Worm (Caenorhabditis elegans): ENCODE data around the gene ifas-3.

The ifas-3 gene

ce11 chrIV:15923000-15923399 is 27.7 kb downstream of the ifas-3 start:
- TF ChIP-seq mep-1 (tag; optimal IDR thresholded peaks at IDR 0.05) (no peak), mls-2 (tag; optimal IDR thresholded peaks at IDR 0.05) (no peak), cnd-1 (tag; optimal IDR thresholded peaks at IDR 0.05) (no peak), lsy-2 (tag; optimal IDR thresholded peaks at IDR 0.05) (no peak), sem-2 (GFP tag; optimal IDR thresholded peaks at IDR 0.05) (no peak), nhr-28 (tag; optimal IDR thresholded peaks at IDR 0.05) (no peak), unc-120 (tag; optimal IDR thresholded peaks at IDR 0.05; ENCODE audit: poor library complexity, severe bottlenecking) (no peak), unc-62 (GFP tag; optimal IDR thresholded peaks at IDR 0.05) (no peak), bed-3 (GFP tag; optimal IDR thresholded peaks at IDR 0.05) (no peak), flh-1 (GFP tag; optimal IDR thresholded peaks at IDR 0.05) (no peak), nhr-2 (tag; optimal IDR thresholded peaks at IDR 0.05) (no peak), zip-8 (tag; optimal IDR thresholded peaks at IDR 0.05) (no peak), pha-4 (tag; optimal IDR thresholded peaks at IDR 0.05) (no peak), snpc-4 (tag; optimal IDR thresholded peaks at IDR 0.05) (no peak), lin-13 (tag; optimal IDR thresholded peaks at IDR 0.05) (no peak), drap-1 (GFP tag; optimal IDR thresholded peaks at IDR 0.05) (no peak), ceh-83 (GFP tag; optimal IDR thresholded peaks at IDR 0.05) (no peak), nhr-76 (tag; optimal IDR thresholded peaks at IDR 0.05) (no peak)

- TF ChIP-seq tbx-8 (GFP tag; optimal IDR thresholded peaks at IDR 0.05) (no peak), blmp-1 (tag; optimal IDR thresholded peaks at IDR 0.05) (no peak), drap-1 (GFP tag; optimal IDR thresholded peaks at IDR 0.05) (no peak)
These were observed 35.6 kb downstream of the ifas-3 start for ce11 chrIV:15915061-15915460.

DNA sequence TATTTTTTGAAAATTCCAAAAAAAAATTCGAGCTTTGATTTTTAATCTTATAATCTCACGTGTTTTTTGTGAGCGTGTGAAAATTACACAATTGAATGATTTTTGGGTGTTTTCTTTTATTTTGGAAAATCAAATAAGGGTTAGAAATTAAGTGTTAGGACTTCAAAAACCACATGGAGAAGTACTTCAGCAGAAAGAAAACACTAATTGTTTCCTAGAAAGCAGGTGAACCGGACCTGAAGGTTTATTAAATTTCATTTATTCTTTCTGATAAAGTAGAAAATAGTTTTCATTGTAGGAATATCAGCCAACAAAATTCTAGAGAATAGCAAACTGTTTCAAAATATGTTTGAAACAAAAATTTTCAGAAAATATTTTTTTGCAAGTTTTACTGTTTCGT is 42.4 kb downstream of the ifas-3 start:
- TF ChIP-seq nhr-2 (tag; optimal IDR thresholded peaks at IDR 0.05) (no peak), ztf-11 (tag; optimal IDR thresholded peaks at IDR 0.05) (no peak), elt-1 (tag; optimal IDR thresholded peaks at IDR 0.05; ENCODE audit: borderline replicate concordance, insufficient read depth) (no peak), nhr-76 (tag; optimal IDR thresholded peaks at IDR 0.05) (no peak), ceh-83 (GFP tag; optimal IDR thresholded peaks at IDR 0.05) (no peak), flh-1 (GFP tag; optimal IDR thresholded peaks at IDR 0.05) (no peak), drap-1 (GFP tag; optimal IDR thresholded peaks at IDR 0.05) (no peak), mab-5 (tag; optimal IDR thresholded peaks at IDR 0.05) (no peak), M03D4.4 (tag; optimal IDR thresholded peaks at IDR 0.05) (no peak), unc-39 (tag; optimal IDR thresholded peaks at IDR 0.05) (no peak), lin-32 (GFP tag; optimal IDR thresholded peaks at IDR 0.05) (no peak), bed-3 (GFP tag; optimal IDR thresholded peaks at IDR 0.05) (no peak), unc-120 (tag; optimal IDR thresholded peaks at IDR 0.05; ENCODE audit: poor library complexity, severe bottlenecking) (no peak), lsy-2 (tag; optimal IDR thresholded peaks at IDR 0.05) (no peak), tbx-8 (GFP tag; optimal IDR thresholded peaks at IDR 0.05) (no peak), ham-2 (GFP tag; optimal IDR thresholded peaks at IDR 0.05) (no peak)

- TF ChIP-seq zip-8 (tag; optimal IDR thresholded peaks at IDR 0.05) (no peak), cnd-1 (tag; optimal IDR thresholded peaks at IDR 0.05) (no peak), sem-2 (GFP tag; optimal IDR thresholded peaks at IDR 0.05) (no peak), ceh-43 (GFP tag; optimal IDR thresholded peaks at IDR 0.05) (no peak), nhr-12 (tag; optimal IDR thresholded peaks at IDR 0.05) (no peak), snpc-4 (tag; optimal IDR thresholded peaks at IDR 0.05) (no peak), tbx-8 (GFP tag; optimal IDR thresholded peaks at IDR 0.05) (no peak), unc-120 (tag; optimal IDR thresholded peaks at IDR 0.05; ENCODE audit: poor library complexity, severe bottlenecking) (no peak), flh-1 (GFP tag; optimal IDR thresholded peaks at IDR 0.05) (no peak), lsy-2 (tag; optimal IDR thresholded peaks at IDR 0.05) (no peak), ztf-11 (tag; optimal IDR thresholded peaks at IDR 0.05) (no peak), ham-2 (GFP tag; optimal IDR thresholded peaks at IDR 0.05) (no peak), mab-5 (tag; optimal IDR thresholded peaks at IDR 0.05) (no peak), M03D4.4 (tag; optimal IDR thresholded peaks at IDR 0.05) (no peak), nhr-76 (tag; optimal IDR thresholded peaks at IDR 0.05) (no peak)
These were observed 44.5 kb downstream of the ifas-3 start, which contains the start of gene srv-15 for ce11 chrIV:15906059-15906632. Gene srv-15 (plus strand): TSS chrIV:15906582.

DNA sequence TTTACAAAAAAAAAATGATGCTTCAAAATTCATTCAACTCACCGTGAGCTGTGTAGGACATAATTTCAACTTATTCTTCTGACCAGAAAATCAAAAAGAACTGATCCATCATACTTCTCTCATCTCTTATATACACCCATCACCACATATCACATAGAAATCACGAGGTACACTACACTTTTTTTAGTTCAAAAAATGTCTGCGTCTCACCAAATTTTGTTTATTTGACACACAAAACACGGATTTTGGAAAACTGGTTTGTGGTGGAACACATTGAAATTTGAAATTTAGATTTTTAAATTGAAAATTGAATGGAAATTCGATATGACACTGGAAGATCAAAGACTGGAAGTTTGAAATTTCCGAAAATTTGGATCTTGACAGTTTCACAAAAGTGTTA is 49.6 kb downstream of the ifas-3 start, which contains the start of gene Y105C5B.5:
TSS of gene Y105C5B.5 (minus strand) at position 103 of the 400 bp plus-strand sequence.
- TF ChIP-seq blmp-1 (tag; optimal IDR thresholded peaks at IDR 0.05): no peak
- no peak for TF ChIP-seq hlh-1 (tag; optimal IDR thresholded peaks at IDR 0.05)
- TF ChIP-seq unc-120 (tag; optimal IDR thresholded peaks at IDR 0.05; ENCODE audit: poor library complexity, severe bottlenecking): no peak
- no peak for TF ChIP-seq mab-5 (tag; optimal IDR thresholded peaks at IDR 0.05)

Data from whole organism, mixed stage, embryonic.